Worm (Caenorhabditis elegans) whole organism, L1 larva: Measurements from ENCODE around the gene F44E2.3.

Source experiments
- C16A3.4 ChIP-seq: fragments of 150-350 bp; optimal IDR thresholded peaks from 2 replicates; lab custom pipeline; 2014; ENCODE audit warnings: missing biosample characterization, missing genetic modification characterization
- Y116A8C.19 ChIP-seq: sonication (generic microtip); optimal IDR thresholded peaks from 2 replicates; lab custom pipeline; 2016; ENCODE audit warnings: missing compliant biosample characterization, missing genetic modification characterization, borderline replicate concordance
- ama-1 ChIP-seq: fragments of 150-350 bp; optimal IDR thresholded peaks from 2 replicates; lab custom pipeline; 2014
- blmp-1 ChIP-seq: fragments of 150-350 bp; optimal IDR thresholded peaks from 2 replicates; lab custom pipeline; 2014; ENCODE audit warnings: missing biosample characterization, missing genetic modification characterization
- ceh-63 ChIP-seq: fragments of 200-800 bp; sonication (Bioruptor generic); optimal IDR thresholded peaks from 2 replicates; lab custom pipeline; 2018; ENCODE audit warnings: mild to moderate bottlenecking, missing genetic modification characterization, missing compliant biosample characterization
- ceh-8 ChIP-seq: fragments of 200-800 bp; sonication (Bioruptor generic); optimal IDR thresholded peaks from 2 replicates; lab custom pipeline; 2018; ENCODE audit warnings: mild to moderate bottlenecking, missing genetic modification characterization, moderate library complexity, missing compliant biosample characterization
- ceh-82 ChIP-seq, 3 experiments: fragments of 150-350 bp in 1 of 3; sonication (generic microtip) in 2 of 3; optimal IDR thresholded peaks; 2 replicates each; lab custom pipeline; 2014 to 2017; ENCODE audit warnings: missing biosample characterization in 3 of 3, missing genetic modification characterization in 3 of 3
- ceh-90 ChIP-seq: sonication (generic microtip); optimal IDR thresholded peaks from 2 replicates; lab custom pipeline; 2016; ENCODE audit warnings: missing genetic modification characterization, missing compliant biosample characterization
- dsc-1 ChIP-seq: sonication (generic microtip); optimal IDR thresholded peaks from 2 replicates; lab custom pipeline; 2016; ENCODE audit warnings: mild to moderate bottlenecking, missing genetic modification characterization, missing compliant biosample characterization
- efl-1 ChIP-seq, 4 experiments: fragments of 150-350 bp; optimal IDR thresholded peaks in 3 of 4; peaks in 1 of 4; 1 replicate in 1 of 4; 2 replicates in 3 of 4; lab custom pipeline; 2014; ENCODE audit warnings: missing biosample characterization in 2 of 4, missing genetic modification characterization in 2 of 4, missing genetic modification reagents in 2 of 4
- egl-13 ChIP-seq: sonication (generic microtip); optimal IDR thresholded peaks from 2 replicates; lab custom pipeline; 2016; ENCODE audit warnings: missing genotype, missing genetic modification reagents, missing genetic modification characterization, missing compliant biosample characterization
- elt-2 ChIP-seq: sonication (generic microtip); optimal IDR thresholded peaks from 2 replicates; lab custom pipeline; 2016; ENCODE audit warnings: missing genetic modification characterization, mild to moderate bottlenecking, inconsistent platforms, missing compliant biosample characterization, missing genetic modification reagents
- elt-3 ChIP-seq, 6 experiments: fragments of 150-350 bp in 1 of 6; sonication (generic microtip); optimal IDR thresholded peaks; 2 replicates each; lab custom pipeline; 2017 to 2018; ENCODE audit warnings: missing biosample characterization in 6 of 6, missing genetic modification characterization in 6 of 6, inconsistent platforms in 1 of 6
- fkh-10 ChIP-seq: sonication (generic microtip); optimal IDR thresholded peaks from 2 replicates; lab custom pipeline; 2017; ENCODE audit warnings: missing biosample characterization, missing genetic modification reagents, missing genetic modification characterization
- fkh-8 ChIP-seq: sonication (generic microtip); optimal IDR thresholded peaks from 2 replicates; lab custom pipeline; 2016; ENCODE audit warnings: mild to moderate bottlenecking, missing genetic modification characterization, missing compliant biosample characterization
- fos-1 ChIP-seq: fragments of 150-350 bp; optimal IDR thresholded peaks from 2 replicates; lab custom pipeline; 2014; ENCODE audit warnings: missing biosample characterization, missing genetic modification characterization
- hlh-4 ChIP-seq: sonication (generic microtip); optimal IDR thresholded peaks from 2 replicates; lab custom pipeline; 2016; ENCODE audit warnings: mild to moderate bottlenecking, missing genetic modification characterization, missing compliant biosample characterization
- irx-1 ChIP-seq: sonication (generic microtip); optimal IDR thresholded peaks from 2 replicates; lab custom pipeline; 2016; ENCODE audit warnings: missing genetic modification characterization, missing compliant biosample characterization
- jun-1 ChIP-seq: fragments of 150-350 bp; optimal IDR thresholded peaks from 2 replicates; lab custom pipeline; 2014; ENCODE audit warnings: missing biosample characterization, missing genetic modification reagents, missing genetic modification characterization
- lin-13 ChIP-seq: fragments of 150-350 bp; optimal IDR thresholded peaks from 2 replicates; lab custom pipeline; 2014; ENCODE audit warnings: missing biosample characterization, missing genetic modification reagents, missing genetic modification characterization
- lin-14 ChIP-seq: fragments of 200-800 bp; sonication (Bioruptor generic); optimal IDR thresholded peaks from 2 replicates; lab custom pipeline; 2018; ENCODE audit warnings: mild to moderate bottlenecking, missing genetic modification characterization, moderate library complexity, missing compliant biosample characterization
- lin-35 ChIP-seq, 2 experiments: fragments of 150-350 bp; optimal IDR thresholded peaks; 2 replicates each; lab custom pipeline; 2014; ENCODE audit warnings: missing biosample characterization in 2 of 2, missing genetic modification characterization in 2 of 2, missing genetic modification reagents in 2 of 2
- lir-3 ChIP-seq: sonication (generic microtip); optimal IDR thresholded peaks from 2 replicates; lab custom pipeline; 2016; ENCODE audit warnings: mild to moderate bottlenecking, missing genetic modification characterization, moderate library complexity, missing compliant biosample characterization; ENCODE audit not compliant: poor library complexity
- lsy-2 ChIP-seq, 2 experiments: fragments of 150-350 bp; optimal IDR thresholded peaks; 2 replicates each; lab custom pipeline; 2014; ENCODE audit warnings: missing biosample characterization in 2 of 2, missing genetic modification characterization in 2 of 2
- mab-9 ChIP-seq: fragments of 200-800 bp; sonication (Bioruptor generic); IDR thresholded peaks from 2 replicates; pipeline ENCODE4 v1.3.6; 2022; ENCODE audit warnings: missing genetic modification reagents, missing genetic modification characterization, missing compliant biosample characterization
- mdl-1 ChIP-seq, 2 experiments: fragments of 150-350 bp; optimal IDR thresholded peaks; 2 replicates each; lab custom pipeline; 2014 to 2017; ENCODE audit warnings: missing biosample characterization in 2 of 2, missing genetic modification characterization in 2 of 2, inconsistent platforms in 1 of 2
- mep-1 ChIP-seq: fragments of 150-350 bp; optimal IDR thresholded peaks from 2 replicates; lab custom pipeline; 2014; ENCODE audit warnings: missing biosample characterization, missing genetic modification characterization
- nhr-11 ChIP-seq: fragments of 150-350 bp; optimal IDR thresholded peaks from 2 replicates; lab custom pipeline; 2014; ENCODE audit warnings: missing biosample characterization, missing genetic modification characterization
- nhr-19 ChIP-seq: fragments of 200-800 bp; sonication (Bioruptor generic); conservative IDR thresholded peaks from 2 replicates; pipeline ENCODE4 v1.3.6; 2022; ENCODE audit warnings: missing genetic modification characterization, missing compliant biosample characterization
- nhr-20 ChIP-seq: sonication (generic microtip); optimal IDR thresholded peaks from 2 replicates; lab custom pipeline; 2016; ENCODE audit warnings: mild to moderate bottlenecking, missing genetic modification characterization, missing compliant biosample characterization
- nhr-47 ChIP-seq: sonication (generic microtip); optimal IDR thresholded peaks from 2 replicates; lab custom pipeline; 2016; ENCODE audit warnings: mild to moderate bottlenecking, missing genetic modification characterization, moderate library complexity, missing compliant biosample characterization
- nhr-77 ChIP-seq: fragments of 150-350 bp; optimal IDR thresholded peaks from 2 replicates; lab custom pipeline; 2014; ENCODE audit warnings: missing biosample characterization, missing genetic modification characterization
- nhr-84 ChIP-seq: sonication (generic microtip); optimal IDR thresholded peaks from 2 replicates; lab custom pipeline; 2017; ENCODE audit warnings: missing biosample characterization, missing genetic modification characterization
- pax-3 ChIP-seq: fragments of 200-800 bp; sonication (Bioruptor generic); optimal IDR thresholded peaks from 2 replicates; lab custom pipeline; 2018; ENCODE audit warnings: mild to moderate bottlenecking, missing genetic modification characterization, moderate library complexity, missing compliant biosample characterization
- rnt-1 ChIP-seq: sonication (generic microtip); optimal IDR thresholded peaks from 2 replicates; lab custom pipeline; 2016; ENCODE audit warnings: mild to moderate bottlenecking, missing genetic modification characterization, moderate library complexity, missing compliant biosample characterization
- skn-1 ChIP-seq: fragments of 150-350 bp; optimal IDR thresholded peaks from 2 replicates; lab custom pipeline; 2014; ENCODE audit warnings: missing biosample characterization, missing genetic modification characterization
- sox-4 ChIP-seq: sonication (generic microtip); optimal IDR thresholded peaks from 2 replicates; lab custom pipeline; 2016; ENCODE audit warnings: missing genetic modification characterization, missing compliant biosample characterization
- sup-37 ChIP-seq: fragments of 200-800 bp; sonication (Bioruptor generic); optimal IDR thresholded peaks from 2 replicates; lab custom pipeline; 2018; ENCODE audit warnings: mild to moderate bottlenecking, missing genetic modification characterization, missing compliant biosample characterization
- swsn-7 ChIP-seq: sonication (generic microtip); optimal IDR thresholded peaks from 2 replicates; lab custom pipeline; 2016; ENCODE audit warnings: missing genetic modification characterization, missing compliant biosample characterization
- tbx-2 ChIP-seq: sonication (generic microtip); optimal IDR thresholded peaks from 2 replicates; lab custom pipeline; 2016; ENCODE audit warnings: missing genetic modification characterization, missing compliant biosample characterization
- unc-86 ChIP-seq: sonication (generic microtip); optimal IDR thresholded peaks from 2 replicates; lab custom pipeline; 2016; ENCODE audit warnings: missing genetic modification characterization, missing compliant biosample characterization
- vab-15 ChIP-seq: sonication (generic microtip); optimal IDR thresholded peaks from 2 replicates; lab custom pipeline; 2017; ENCODE audit warnings: missing genotype, mild to moderate bottlenecking, missing genetic modification characterization, missing compliant biosample characterization
- zip-4 ChIP-seq: fragments of 200-800 bp; sonication (Bioruptor generic); optimal IDR thresholded peaks from 2 replicates; lab custom pipeline; 2018; ENCODE audit warnings: mild to moderate bottlenecking, missing genetic modification characterization, moderate library complexity, missing compliant biosample characterization
- ztf-4 ChIP-seq: fragments of 150-350 bp; optimal IDR thresholded peaks from 2 replicates; lab custom pipeline; 2014; ENCODE audit warnings: missing biosample characterization, missing genetic modification characterization

F44E2.3 gene

ce11 chrIII:8791235-8791634, 37.9 kb downstream of the F44E2.3 start, which contains the start of the genes zfp-1 and F54F2.14 (continued):
- TF ChIP-seq unc-86 = no peak
- no peak for TF ChIP-seq fkh-8 (tag; lab: Kevin White, UChicago)
- TF ChIP-seq vab-15 (tag; lab: Kevin White, UChicago) = no peak
- TF ChIP-seq, all 84 proteins: peak for 0

ce11 chrIII:8788690-8789089, 40.4 kb downstream of the F44E2.3 start:
- TF ChIP-seq ceh-8 (GFP tag; lab: Kevin White, UChicago) (no peak), efl-1 (optimal IDR thresholded peaks at IDR 0.05; lab: Kevin White, UChicago) (no peak), efl-1 (GFP tag; optimal IDR thresholded peaks at IDR 0.05 in 1 of 2; lab: Kevin White, UChicago) (peak in 1 of 2 experiments; percentile 67), rnt-1 (tag; lab: Kevin White, UChicago) (peak; percentile 21), nhr-84 (tag; lab: Kevin White, UChicago) (no peak), dsc-1 (tag; lab: Kevin White, UChicago) (peak; percentile 7), lin-14 (peak; percentile 45), swsn-7 (tag; lab: Kevin White, UChicago) (no peak), fkh-8 (tag; lab: Kevin White, UChicago) (no peak)

- no peak for TF ChIP-seq ceh-8 (GFP tag; lab: Kevin White, UChicago)
- no peak for TF ChIP-seq swsn-7 (tag; lab: Kevin White, UChicago)
- TF ChIP-seq ceh-63 (GFP tag; lab: Kevin White, UChicago) = no peak
- no peak for TF ChIP-seq ceh-90
- no peak for TF ChIP-seq egl-13 (tag; lab: Kevin White, UChicago)
- no peak for TF ChIP-seq elt-3 (tag; optimal IDR thresholded peaks at IDR 0.05; lab: Kevin White, UChicago)
- TF ChIP-seq mab-9 = no peak
- TF ChIP-seq fos-1 (tag; lab: Kevin White, UChicago) = no peak
- TF ChIP-seq irx-1 (tag; lab: Kevin White, UChicago) = no peak
- no peak for TF ChIP-seq elt-2
- TF ChIP-seq ztf-4 = no peak
- no peak for TF ChIP-seq mep-1 (tag; lab: Kevin White, UChicago)
- no peak for TF ChIP-seq unc-86
- TF ChIP-seq hlh-4 (tag; lab: Kevin White, UChicago) = no peak
- TF ChIP-seq mdl-1 (tag; optimal IDR thresholded peaks at IDR 0.05; lab: Kevin White, UChicago) = no peak
- TF ChIP-seq pax-3 = no peak
- TF ChIP-seq, all 84 proteins: peak for 0
These were observed 43.0 kb downstream of the F44E2.3 start, which contains the start of gene K02D10.8 for ce11 chrIII:8786077-8786476. TSS of gene K02D10.8 (plus strand) at chrIII:8786377.

- TF ChIP-seq irx-1 (tag; lab: Kevin White, UChicago) (peak; percentile 54), nhr-84 (tag; lab: Kevin White, UChicago) (no peak), nhr-20 (tag; lab: Kevin White, UChicago) (peak; percentile 69), nhr-77 (peak; percentile 32), lin-14 (peak; percentile 91), fkh-8 (tag; lab: Kevin White, UChicago) (peak; percentile 81), sox-4 (peak; percentile 33), lin-35 (GFP tag; optimal IDR thresholded peaks at IDR 0.05; lab: Kevin White, UChicago) (peak; percentile 48 to 62), fkh-10 (GFP tag; lab: Kevin White, UChicago) (peak; percentile 7), zip-4 (GFP tag; lab: Kevin White, UChicago) (no peak), ceh-82 (tag; optimal IDR thresholded peaks at IDR 0.05; lab: Kevin White, UChicago) (peak in 2 of 3 experiments; percentile 16 to 54), lin-13 (GFP tag; lab: Kevin White, UChicago) (peak; percentile 42), nhr-47 (peak; percentile 66), elt-3 (tag; optimal IDR thresholded peaks at IDR 0.05; lab: Kevin White, UChicago) (no peak), blmp-1 (tag; lab: Kevin White, UChicago) (no peak), rnt-1 (tag; lab: Kevin White, UChicago) (peak; percentile 73), efl-1 (optimal IDR thresholded peaks at IDR 0.05; lab: Kevin White, UChicago) (peak; percentile 49 to 58), efl-1 (GFP tag; optimal IDR thresholded peaks at IDR 0.05 in 1 of 2; lab: Kevin White, UChicago) (peak; percentile 43 to 95), tbx-2 (tag; lab: Kevin White, UChicago) (peak; percentile 70), egl-13 (tag; lab: Kevin White, UChicago) (peak; percentile 39), sup-37 (GFP tag; lab: Kevin White, UChicago) (peak; percentile 26), skn-1 (peak; percentile 44), dsc-1 (tag; lab: Kevin White, UChicago) (peak; percentile 51), lir-3 (tag; lab: Kevin White, UChicago) (no peak), nhr-19 (GFP tag; lab: Robert Waterston, UW) (peak; percentile 58; the same call in 1 of the 2 replicates), C16A3.4 (tag; lab: Kevin White, UChicago) (peak; percentile 29), ztf-4 (no peak), Y116A8C.19 (tag; lab: Kevin White, UChicago) (no peak), ama-1 (lab: Kevin White, UChicago) (no peak), mdl-1 (tag; optimal IDR thresholded peaks at IDR 0.05; lab: Kevin White, UChicago) (peak in 1 of 2 experiments; percentile 96), jun-1 (tag; lab: Kevin White, UChicago) (peak; percentile 63), nhr-11 (tag; lab: Kevin White, UChicago) (peak; percentile 20), lsy-2 (tag; optimal IDR thresholded peaks at IDR 0.05; lab: Kevin White, UChicago) (peak; percentile 42 to 81)
These were observed 43.7 kb downstream of the F44E2.3 start for ce11 chrIII:8785426-8785825.
